Worm (Caenorhabditis elegans): ENCODE data around the gene F11C7.6.

Gene F11C7.6

DNA sequence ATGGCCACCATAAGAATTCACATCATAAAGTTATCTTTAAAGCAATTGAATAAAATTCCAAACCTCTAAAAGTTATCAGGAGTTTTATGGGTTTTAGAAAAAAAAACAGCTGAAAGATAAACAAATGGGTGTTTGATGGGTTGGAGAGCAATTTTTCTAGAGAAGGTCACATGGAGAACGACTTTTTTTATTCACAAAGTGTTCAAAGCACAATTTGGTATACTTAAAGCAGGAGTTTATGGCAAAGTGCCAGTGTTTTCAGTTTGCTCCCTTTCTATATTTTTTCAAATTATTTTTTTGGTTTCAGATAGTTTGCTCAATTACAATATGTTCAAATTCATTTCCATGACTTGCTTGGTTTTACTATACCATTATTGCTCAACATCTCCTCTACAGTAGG is at the start of gene F11C7.6:
TSS of gene F11C7.6 (plus strand) at position 301 of the 400 bp plus-strand sequence.
- no peak for TF ChIP-seq unc-62 (GFP tag; optimal IDR thresholded peaks at IDR 0.05)

DNA sequence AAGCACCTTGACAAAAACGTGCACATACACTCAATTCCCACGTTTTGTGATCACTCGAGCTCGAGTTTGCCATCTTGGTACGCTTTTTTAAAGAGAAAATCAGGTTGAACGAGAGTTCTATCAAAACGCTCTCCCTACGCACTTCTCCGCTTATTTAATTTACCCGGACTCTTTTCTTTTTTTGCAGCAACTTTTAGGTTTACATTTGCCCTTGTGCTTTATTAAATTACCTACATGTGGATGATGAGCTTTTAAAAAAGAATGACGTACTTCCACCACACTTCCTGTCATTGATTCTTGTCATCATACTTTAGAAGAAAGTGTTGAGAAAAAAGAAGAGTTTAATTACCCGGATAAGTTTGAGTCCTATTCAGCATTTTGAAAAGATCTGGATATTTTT is 49.3 kb upstream of the F11C7.6 start:
- no peak for TF ChIP-seq unc-62 (GFP tag; optimal IDR thresholded peaks at IDR 0.05)

DNA sequence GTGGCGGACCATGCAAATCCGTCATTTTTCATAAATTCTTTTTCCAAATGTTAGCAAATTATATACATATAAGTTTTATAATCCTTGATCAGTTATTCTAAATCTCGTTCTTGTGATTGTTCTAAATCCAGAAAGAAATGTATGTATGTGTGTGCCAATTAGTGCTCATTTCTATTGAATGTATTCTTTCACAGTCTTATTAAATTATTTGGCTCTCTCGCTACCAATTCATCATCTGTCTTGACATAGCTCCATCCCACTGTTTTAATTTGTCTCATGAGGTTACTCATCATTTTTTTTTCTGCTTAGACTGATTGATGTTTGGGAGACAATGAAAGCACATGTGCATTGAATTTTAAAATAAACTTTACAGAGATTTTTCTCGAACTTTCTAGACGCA is 45.9 kb upstream of the F11C7.6 start:
- no peak for TF ChIP-seq unc-62 (GFP tag; optimal IDR thresholded peaks at IDR 0.05)

DNA sequence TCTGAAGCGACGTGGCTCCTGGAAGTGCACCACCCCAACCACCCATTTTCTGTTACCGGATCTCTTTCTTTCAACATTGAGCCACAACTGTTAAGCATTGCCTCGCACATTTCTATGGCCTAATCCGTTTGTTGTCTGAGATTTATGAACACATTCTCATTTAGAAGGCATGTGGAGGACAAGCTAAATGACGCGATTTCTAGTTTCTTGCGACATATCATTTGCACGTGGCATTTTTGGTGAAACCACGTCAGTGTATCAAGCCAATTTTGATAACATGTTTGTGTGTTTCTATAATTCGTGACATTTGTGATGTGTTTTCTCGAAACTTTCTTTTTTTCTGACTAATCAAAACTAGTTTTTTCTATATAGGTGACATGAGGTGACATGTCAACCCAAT is 44.6 kb upstream of the F11C7.6 start:
- no peak for TF ChIP-seq unc-62 (GFP tag; optimal IDR thresholded peaks at IDR 0.05)

- TF ChIP-seq unc-62 (GFP tag; optimal IDR thresholded peaks at IDR 0.05) = no peak
These were observed 41.9 kb upstream of the F11C7.6 start, which contains the start of gene npr-36 for ce11 chrX:17359452-17359851. Gene npr-36, plus strand, starts transcription at chrX:17359752.

DNA sequence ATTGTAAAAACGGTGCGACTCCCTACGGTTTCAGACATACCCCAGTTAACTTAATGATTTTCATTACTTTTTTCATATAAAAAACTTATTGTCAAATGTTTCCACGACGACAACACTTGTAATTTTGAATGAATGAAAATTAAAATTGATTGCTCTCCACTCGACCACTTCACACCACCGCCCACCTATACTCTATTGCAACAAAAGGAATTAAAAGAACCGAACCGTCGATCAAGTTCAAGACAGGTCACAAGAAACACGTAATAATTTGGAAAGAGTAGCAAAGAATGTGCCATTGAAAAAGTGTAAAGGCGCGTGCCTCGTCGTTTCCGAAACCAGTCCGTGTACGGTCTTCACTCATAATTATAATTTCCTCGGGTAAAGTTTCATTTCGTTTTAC is 38.8 kb upstream of the F11C7.6 start, which contains the start of gene F10D7.11:
TSS of gene F10D7.11 (plus strand) at position 301 of the 400 bp plus-strand sequence.
- no peak for TF ChIP-seq unc-62 (GFP tag; optimal IDR thresholded peaks at IDR 0.05)

ce11 chrX:17363491-17363890 is 37.9 kb upstream of the F11C7.6 start:
- no peak for TF ChIP-seq unc-62 (GFP tag; optimal IDR thresholded peaks at IDR 0.05)

DNA sequence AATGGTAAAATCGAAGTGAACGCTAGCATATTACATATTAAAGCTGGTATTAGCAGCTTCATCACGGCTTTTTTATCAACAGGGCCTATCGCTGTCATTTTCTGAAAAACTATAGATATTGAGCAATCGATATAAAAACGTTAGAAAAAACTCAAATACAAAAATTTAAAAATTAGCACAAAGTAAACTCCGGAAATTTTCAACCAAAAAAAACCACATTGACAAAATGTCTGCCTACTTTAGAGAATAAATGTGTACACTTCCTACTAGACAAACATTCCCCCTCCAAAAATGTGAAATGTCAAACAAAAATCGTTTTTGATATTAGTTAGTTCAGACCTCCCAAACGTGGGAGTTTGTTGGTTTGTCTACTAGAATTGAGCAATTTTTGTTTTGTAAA is 32.8 kb upstream of the F11C7.6 start, which contains the start of gene mfsd-10:
TSS of gene mfsd-10 (minus strand) at position 101 of the 400 bp plus-strand sequence.
- no peak for TF ChIP-seq unc-62 (GFP tag; optimal IDR thresholded peaks at IDR 0.05)

DNA sequence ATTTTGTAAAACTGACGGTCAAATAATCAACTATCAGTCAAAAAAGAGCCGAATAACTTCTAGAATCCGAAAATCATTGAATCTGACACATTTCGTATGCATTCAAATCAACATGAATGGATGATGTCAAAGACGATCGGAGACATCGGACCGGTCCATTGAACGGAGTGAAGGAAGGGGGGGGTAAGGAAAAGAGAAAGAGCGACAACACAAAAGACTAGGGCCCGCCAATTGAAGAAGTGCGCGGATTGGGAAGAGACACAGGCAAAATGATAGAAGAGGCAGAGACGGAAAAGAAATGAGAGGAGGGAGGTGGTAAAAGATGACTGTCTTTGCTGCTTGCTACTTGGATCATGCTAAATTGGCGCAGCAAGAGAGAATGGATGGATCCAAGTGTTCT is 31.9 kb upstream of the F11C7.6 start:
- TF ChIP-seq unc-62 (GFP tag; optimal IDR thresholded peaks at IDR 0.05) = no peak

DNA sequence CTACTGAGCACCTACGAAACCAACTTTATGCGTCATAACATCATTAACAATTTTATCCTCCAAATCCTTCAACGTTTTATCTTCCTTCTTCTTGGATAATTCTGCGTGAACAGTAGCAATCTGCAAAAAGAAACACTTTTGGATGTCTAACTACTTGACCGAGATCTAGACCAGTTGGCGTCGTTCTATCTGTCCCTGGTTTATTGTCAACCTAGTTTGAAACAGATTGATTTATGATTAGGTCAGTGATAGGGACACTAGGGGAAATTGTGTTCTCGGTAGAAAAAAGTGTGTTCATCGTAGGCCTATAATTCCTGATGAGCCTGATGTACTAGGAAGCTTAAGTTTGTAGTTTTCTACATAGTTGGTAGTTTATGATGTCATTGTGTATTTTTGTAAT is 27.4 kb upstream of the F11C7.6 start:
- TF ChIP-seq unc-62 (GFP tag; optimal IDR thresholded peaks at IDR 0.05) = no peak

- TF ChIP-seq unc-62 (GFP tag; optimal IDR thresholded peaks at IDR 0.05) = no peak
These were observed 26.8 kb upstream of the F11C7.6 start, which contains the start of gene F10D7.3 for ce11 chrX:17374534-17374933. Gene F10D7.3, minus strand, starts transcription at chrX:17374634.

DNA sequence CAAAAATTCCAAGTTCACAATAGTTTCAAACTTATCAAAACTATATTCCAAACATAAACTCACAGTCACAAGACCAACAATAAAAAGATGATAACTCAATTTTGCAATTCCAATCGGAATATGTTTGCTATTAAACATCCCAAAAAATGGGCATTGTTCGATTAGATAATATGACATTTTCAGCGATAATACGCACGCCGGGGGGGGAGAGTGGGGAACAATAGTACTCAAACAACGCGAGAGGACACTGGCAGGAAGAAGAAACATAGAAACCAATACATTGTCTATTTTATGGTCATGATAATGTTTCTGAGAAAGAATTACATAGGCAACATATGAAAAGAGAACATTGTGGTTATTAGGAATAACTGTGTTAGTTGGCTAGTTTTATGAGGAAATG is 25.5 kb upstream of the F11C7.6 start:
- no peak for TF ChIP-seq unc-62 (GFP tag; optimal IDR thresholded peaks at IDR 0.05)

DNA sequence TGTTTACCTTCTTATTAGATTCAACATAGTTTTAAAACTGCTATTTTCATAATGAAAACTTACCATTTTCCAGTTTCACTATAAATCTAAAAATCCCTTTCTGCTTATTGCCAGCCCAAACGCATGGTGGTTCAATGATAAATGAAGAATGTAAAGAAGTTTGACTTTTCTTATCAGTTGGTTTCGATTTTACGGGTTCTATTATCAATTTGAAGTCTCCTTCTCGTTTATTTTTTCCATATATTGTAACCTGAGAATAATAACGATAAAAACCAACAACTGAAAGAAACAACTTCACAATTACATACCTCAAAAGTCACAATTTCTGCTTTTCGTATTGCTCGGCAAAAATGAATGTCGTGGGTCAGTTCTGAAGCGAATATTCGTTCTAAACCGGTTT is 22.4 kb upstream of the F11C7.6 start:
- TF ChIP-seq unc-62 (GFP tag; optimal IDR thresholded peaks at IDR 0.05) = no peak

ce11 chrX:17379675-17380074 is 21.7 kb upstream of the F11C7.6 start, which contains the start of gene F10D7.10:
Gene F10D7.10, minus strand, starts transcription at chrX:17379775.
- no peak for TF ChIP-seq unc-62 (GFP tag; optimal IDR thresholded peaks at IDR 0.05)

ce11 chrX:17381975-17382374 is 19.4 kb upstream of the F11C7.6 start, which contains the start of gene F10D7.4:
Gene F10D7.4, minus strand, starts transcription at chrX:17382075.
- TF ChIP-seq unc-62 (GFP tag; optimal IDR thresholded peaks at IDR 0.05) = no peak

DNA sequence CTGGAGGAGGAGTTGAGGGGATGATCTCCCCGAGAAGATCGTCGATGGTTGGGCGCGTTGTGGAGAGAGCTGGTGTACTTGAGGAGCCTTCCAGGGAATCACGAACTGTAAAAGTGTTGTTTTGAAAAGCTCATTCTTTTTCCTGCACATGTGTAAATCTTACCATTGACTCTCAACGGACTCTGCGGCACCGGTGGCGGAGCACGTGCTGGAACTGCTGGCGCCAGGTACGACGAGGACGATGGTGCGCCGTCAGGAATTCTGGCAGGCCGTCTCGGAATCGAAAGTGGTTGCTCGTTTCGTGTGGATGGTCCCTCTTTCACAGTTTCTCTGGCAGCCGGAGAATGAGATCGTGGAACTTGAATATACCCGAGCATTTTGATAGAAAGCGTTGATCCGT is 17.0 kb upstream of the F11C7.6 start:
- TF ChIP-seq unc-62 (GFP tag; optimal IDR thresholded peaks at IDR 0.05) = no peak

ce11 chrX:17385102-17385501 is 16.3 kb upstream of the F11C7.6 start:
- TF ChIP-seq unc-62 (GFP tag; optimal IDR thresholded peaks at IDR 0.05) = no peak

ce11 chrX:17386130-17386529 is 15.2 kb upstream of the F11C7.6 start:
- no peak for TF ChIP-seq unc-62 (GFP tag; optimal IDR thresholded peaks at IDR 0.05)

Data from whole organism, dauer.